Fruit fly (Drosophila melanogaster): ENCODE data around the gene Or10a.

Or10a gene

DNA sequence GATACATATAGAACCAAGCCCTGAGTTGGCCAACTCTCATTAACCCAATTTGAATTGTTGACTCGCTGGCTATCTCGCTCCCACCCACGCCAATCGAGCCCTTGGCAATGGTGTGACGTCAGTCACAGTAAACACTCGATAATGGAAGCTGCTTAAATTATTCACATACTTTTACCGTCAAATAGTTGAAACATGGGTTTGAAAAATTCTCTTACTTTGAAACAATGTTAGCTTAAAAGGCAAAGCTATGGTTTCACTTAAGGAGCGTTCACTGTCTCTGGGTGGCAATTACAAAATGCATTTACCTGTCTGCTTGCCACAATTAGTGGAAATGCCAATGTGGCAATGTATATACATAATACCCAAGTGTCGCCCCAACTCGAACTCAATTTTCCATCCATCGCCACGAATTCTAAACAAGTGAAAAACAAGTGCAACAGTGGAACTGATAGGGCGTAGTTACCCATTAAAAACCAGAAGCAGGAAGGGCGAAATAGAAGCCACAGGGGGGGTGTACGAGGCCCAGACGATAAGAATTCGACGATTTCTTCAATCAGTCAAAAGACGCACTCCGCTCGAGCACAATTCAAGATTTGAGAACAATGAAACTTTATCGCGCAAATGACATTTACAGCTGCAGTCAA is 32.4 kb upstream of the Or10a start (continued):
- TF ChIP-seq CG2116 (GFP tag; optimal IDR thresholded peaks at IDR 0.05) (peak; percentile 37), CG8944 (GFP tag; optimal IDR thresholded peaks at IDR 0.05) (peak; percentile 81), Nf-YA (GFP tag; IDR thresholded peaks at IDR 0.05) (peak; percentile 71), Lim3 (GFP tag; IDR thresholded peaks at IDR 0.05) (peak; percentile 57; the same call in 1 of the 2 replicates), CG10431 (GFP tag; optimal IDR thresholded peaks at IDR 0.05) (peak; percentile 52), CG16813 (GFP tag; IDR thresholded peaks at IDR 0.05; ENCODE audit: partially characterized antibody) (no peak), repo (GFP tag; optimal IDR thresholded peaks at IDR 0.05) (peak; percentile 83), CG8281 (tag; optimal IDR thresholded peaks at IDR 0.05) (peak; percentile 59), Vsx1 (GFP tag; optimal IDR thresholded peaks at IDR 0.05) (peak; percentile 64), Fer3 (tag; optimal IDR thresholded peaks at IDR 0.05) (peak; percentile 88), lola (GFP tag; optimal IDR thresholded peaks at IDR 0.05) (peak in 1 of 3 experiments; percentile 64), CG11696 (GFP tag; IDR thresholded peaks at IDR 0.05) (peak; percentile 66), sr (GFP tag; IDR thresholded peaks at IDR 0.05) (peak; percentile 42; the same call in 1 of the 3 replicates), croc (GFP tag; conservative IDR thresholded peaks at IDR 0.05) (peak; percentile 68), NC2β (GFP tag; optimal IDR thresholded peaks at IDR 0.05) (peak; percentile 73), Ssrp (tag; optimal IDR thresholded peaks at IDR 0.05) (peak; percentile 77), lilli (GFP tag; optimal IDR thresholded peaks at IDR 0.05) (peak; percentile 88), CG12236 (GFP tag; optimal IDR thresholded peaks at IDR 0.05) (peak; percentile 47), pan (optimal IDR thresholded peaks at IDR 0.05) (no peak), pan (GFP tag; optimal IDR thresholded peaks at IDR 0.05 in 1 of 2, IDR thresholded peaks at IDR 0.05 in 1 of 2) (peak in 1 of 2 experiments; percentile 91), nmo (GFP tag; optimal IDR thresholded peaks at IDR 0.05) (peak; percentile 73), oc (tag; optimal IDR thresholded peaks at IDR 0.05) (peak; percentile 66), CG2129 (GFP tag; IDR thresholded peaks at IDR 0.05; ENCODE audit: partially characterized antibody) (no peak), cad (GFP tag; optimal IDR thresholded peaks at IDR 0.05) (no peak), Dek (tag; optimal IDR thresholded peaks at IDR 0.05) (peak; percentile 80), Hr3 (GFP tag; optimal IDR thresholded peaks at IDR 0.05) (peak; percentile 80), Hand (GFP tag; optimal IDR thresholded peaks at IDR 0.05) (peak; percentile 60), eyg (GFP tag; optimal IDR thresholded peaks at IDR 0.05) (peak; percentile 84), lab (GFP tag; optimal IDR thresholded peaks at IDR 0.05) (peak; percentile 92), CG11504 (tag; optimal IDR thresholded peaks at IDR 0.05) (peak; percentile 88), cas (GFP tag; IDR thresholded peaks at IDR 0.05) (peak; percentile 53; the same call in 1 of the 2 replicates), fd96Cb (tag; optimal IDR thresholded peaks at IDR 0.05) (peak; percentile 85), CG12219 (GFP tag; optimal IDR thresholded peaks at IDR 0.05) (peak; percentile 90), CG14965 (GFP tag; optimal IDR thresholded peaks at IDR 0.05; ENCODE audit: borderline replicate concordance) (peak; percentile 35), CG12769 (tag; optimal IDR thresholded peaks at IDR 0.05) (peak; percentile 95), sens (GFP tag) (peak; percentile 97), Med (GFP tag) (peak; percentile 98), org-1 (GFP tag; optimal IDR thresholded peaks at IDR 0.05) (peak; percentile 78), Camta (GFP tag; optimal IDR thresholded peaks at IDR 0.05) (peak; percentile 82), Awh (GFP tag; IDR thresholded peaks at IDR 0.05) (peak; percentile 85), Atf6 (GFP tag; IDR thresholded peaks at IDR 0.05) (peak; percentile 85), Dref (GFP tag; IDR thresholded peaks at IDR 0.05) (no peak), stc (GFP tag; IDR thresholded peaks at IDR 0.05) (peak; percentile 83), CG6654 (GFP tag; optimal IDR thresholded peaks at IDR 0.05) (peak; percentile 43), bsh (GFP tag; optimal IDR thresholded peaks at IDR 0.05) (peak in 1 of 2 experiments; percentile 84), CG17385 (GFP tag; optimal IDR thresholded peaks at IDR 0.05) (peak; percentile 82), CG17328 (GFP tag; IDR thresholded peaks at IDR 0.05) (peak; percentile 88), trh (GFP tag; optimal IDR thresholded peaks at IDR 0.05) (peak; percentile 51), wor (GFP tag; IDR thresholded peaks at IDR 0.05) (peak; percentile 72)
